Fruit fly (Drosophila melanogaster) whole organism, embryonic: ENCODE results near the gene unc-13.
A peak's percentile ranks its signal among the peaks of the same experiment; 100 is the strongest.

ENCODE experiments used
- Abd-B ChIP-seq: fragments of 200-800 bp; sonication (Bioruptor generic); optimal IDR thresholded peaks from 2 replicates; lab custom pipeline; 2018; ENCODE audit warnings: missing biosample characterization, mild to moderate bottlenecking, missing genetic modification characterization, moderate library complexity
- Atf3 ChIP-seq: fragments of 200-800 bp; sonication (Bioruptor generic); optimal IDR thresholded peaks from 3 replicates; lab custom pipeline; 2016; ENCODE audit warnings: missing biosample characterization, missing genetic modification characterization
- Atf6 ChIP-seq: fragments of 200-800 bp; sonication (Bioruptor generic); IDR thresholded peaks from 2 replicates; pipeline ENCODE4 v1.3.6; 2022; ENCODE audit warnings: missing biosample characterization, missing genetic modification characterization
- BEAF-32 ChIP-seq: fragments of 200-800 bp; sonication (Bioruptor generic); optimal IDR thresholded peaks from 3 replicates; lab custom pipeline; 2017; ENCODE audit warnings: missing biosample characterization, missing genetic modification characterization, mild to moderate bottlenecking, moderate library complexity, missing genetic modification reagents
- C15 ChIP-seq: fragments of 200-800 bp; sonication (Bioruptor generic); IDR thresholded peaks from 3 replicates; pipeline ENCODE4 v1.3.6; 2022; ENCODE audit warnings: missing biosample characterization, missing genetic modification characterization
- CG10565 ChIP-seq: fragments of 200-800 bp; sonication (Bioruptor generic); optimal IDR thresholded peaks from 3 replicates; lab custom pipeline; 2016; ENCODE audit warnings: missing biosample characterization, mild to moderate bottlenecking, missing genetic modification characterization
- CG12071 ChIP-seq: fragments of 200-800 bp; sonication (Bioruptor generic); optimal IDR thresholded peaks from 3 replicates; lab custom pipeline; 2018; ENCODE audit warnings: missing biosample characterization, mild to moderate bottlenecking, missing genetic modification characterization
- CG13296 ChIP-seq: fragments of 200-800 bp; sonication (Bioruptor generic); optimal IDR thresholded peaks from 3 replicates; lab custom pipeline; 2018; ENCODE audit warnings: missing biosample characterization, mild to moderate bottlenecking, missing genetic modification characterization
- CG14860 ChIP-seq: fragments of 200-800 bp; sonication (Bioruptor generic); IDR thresholded peaks from 3 replicates; pipeline ENCODE4 v1.3.6; 2022; ENCODE audit warnings: missing biosample characterization, missing genetic modification characterization; ENCODE audit not compliant: partially characterized antibody
- CG15011 ChIP-seq: fragments of 200-800 bp; sonication (Bioruptor generic); optimal IDR thresholded peaks from 3 replicates; lab custom pipeline; 2018; ENCODE audit warnings: missing biosample characterization, mild to moderate bottlenecking, missing genetic modification characterization
- CG17802 ChIP-seq: fragments of 200-800 bp; sonication (Bioruptor generic); optimal IDR thresholded peaks from 2 replicates; lab custom pipeline; 2018; ENCODE audit warnings: missing biosample characterization, mild to moderate bottlenecking, missing genetic modification characterization, moderate library complexity
- CG17829 ChIP-seq: fragments of 200-800 bp; optimal IDR thresholded peaks from 2 replicates; lab custom pipeline; 2019; ENCODE audit warnings: missing biosample characterization, mild to moderate bottlenecking, missing genetic modification characterization, moderate library complexity
- CG1832 ChIP-seq: fragments of 200-800 bp; sonication (Bioruptor generic); optimal IDR thresholded peaks from 2 replicates; lab custom pipeline; 2017; ENCODE audit warnings: missing biosample characterization, mild to moderate bottlenecking, missing genetic modification characterization, inconsistent platforms
- CG2120 ChIP-seq: fragments of 200-800 bp; sonication (Bioruptor generic); optimal IDR thresholded peaks from 3 replicates; lab custom pipeline; 2016; ENCODE audit warnings: missing biosample characterization, missing genetic modification characterization
- CG2202 ChIP-seq: fragments of 200-800 bp; sonication (Bioruptor generic); optimal IDR thresholded peaks from 2 replicates; lab custom pipeline; 2018; ENCODE audit warnings: missing biosample characterization, mild to moderate bottlenecking, missing genetic modification characterization
- CG31388 ChIP-seq: fragments of 200-800 bp; sonication (Bioruptor generic); optimal IDR thresholded peaks from 2 replicates; lab custom pipeline; 2016; ENCODE audit warnings: missing biosample characterization, missing genetic modification characterization
- CG34422 ChIP-seq: fragments of 200-800 bp; sonication (Bioruptor generic); IDR thresholded peaks from 3 replicates; pipeline ENCODE4 v1.3.6; 2022; ENCODE audit warnings: missing biosample characterization, missing genetic modification characterization
- CG3995 ChIP-seq: fragments of 200-800 bp; sonication (Bioruptor generic); optimal IDR thresholded peaks from 3 replicates; lab custom pipeline; 2016; ENCODE audit warnings: missing biosample characterization, missing genetic modification characterization
- CG4360 ChIP-seq: fragments of 200-800 bp; sonication (Bioruptor generic); IDR thresholded peaks from 2 replicates; pipeline ENCODE4 v1.3.6; 2022; ENCODE audit warnings: missing biosample characterization, missing genetic modification characterization
- CG4854 ChIP-seq: fragments of 200-800 bp; sonication (Bioruptor generic); optimal IDR thresholded peaks from 2 replicates; lab custom pipeline; 2016; ENCODE audit warnings: missing biosample characterization, missing genetic modification characterization, inconsistent platforms
- CG6683 ChIP-seq: fragments of 200-800 bp; sonication (Bioruptor generic); optimal IDR thresholded peaks from 2 replicates; lab custom pipeline; 2017; ENCODE audit warnings: missing biosample characterization, mild to moderate bottlenecking, missing genetic modification characterization, missing genetic modification reagents
- CG8281 ChIP-seq: fragments of 200-800 bp; sonication (Bioruptor generic); optimal IDR thresholded peaks from 2 replicates; lab custom pipeline; 2018; ENCODE audit warnings: missing biosample characterization, mild to moderate bottlenecking, missing genetic modification characterization, moderate library complexity
- CG8944 ChIP-seq: fragments of 200-800 bp; sonication (Bioruptor generic); optimal IDR thresholded peaks from 3 replicates; lab custom pipeline; 2016; ENCODE audit warnings: missing biosample characterization, missing genetic modification characterization
- CG9727 ChIP-seq: fragments of 200-800 bp; sonication (Bioruptor generic); optimal IDR thresholded peaks from 3 replicates; lab custom pipeline; 2017; ENCODE audit warnings: missing biosample characterization, mild to moderate bottlenecking, missing genetic modification characterization
- Mad ChIP-seq: fragments of 200-800 bp; sonication (Bioruptor generic); optimal IDR thresholded peaks from 2 replicates; lab custom pipeline; 2016; ENCODE audit warnings: missing biosample characterization, missing genetic modification characterization
- NC2α ChIP-seq: fragments of 200-800 bp; sonication (Bioruptor generic); optimal IDR thresholded peaks from 2 replicates; lab custom pipeline; 2016; ENCODE audit warnings: missing biosample characterization, missing genetic modification characterization
- NK7.1 ChIP-seq: fragments of 200-800 bp; sonication (Bioruptor generic); optimal IDR thresholded peaks from 3 replicates; lab custom pipeline; 2016; ENCODE audit warnings: missing biosample characterization, missing genetic modification characterization
- corto ChIP-seq: fragments of 200-800 bp; sonication (Bioruptor generic); optimal IDR thresholded peaks from 2 replicates; lab custom pipeline; 2016; ENCODE audit warnings: missing biosample characterization, mild to moderate bottlenecking, missing genetic modification characterization, moderate library complexity
- dati ChIP-seq: fragments of 200-800 bp; sonication (Bioruptor generic); IDR thresholded peaks from 2 replicates; pipeline ENCODE4 v1.3.6; 2022; ENCODE audit warnings: missing biosample characterization, missing genetic modification characterization
- dmrt99B ChIP-seq: fragments of 200-800 bp; sonication (Bioruptor generic); optimal IDR thresholded peaks from 2 replicates; lab custom pipeline; 2018; ENCODE audit warnings: missing biosample characterization, mild to moderate bottlenecking, missing genetic modification characterization, moderate library complexity
- fd3F ChIP-seq: fragments of 200-800 bp; sonication (Bioruptor generic); optimal IDR thresholded peaks from 2 replicates; lab custom pipeline; 2018; ENCODE audit warnings: missing biosample characterization, mild to moderate bottlenecking, missing genetic modification characterization, moderate library complexity
- gcm2 ChIP-seq: fragments of 200-800 bp; sonication (Bioruptor generic); optimal IDR thresholded peaks from 2 replicates; lab custom pipeline; 2016; ENCODE audit warnings: missing biosample characterization, missing genetic modification characterization
- gsb ChIP-seq: fragments of 200-800 bp; sonication (Bioruptor generic); IDR thresholded peaks from 2 replicates; pipeline ENCODE4 v1.3.6; 2022; ENCODE audit warnings: missing biosample characterization, missing genetic modification characterization
- kni ChIP-seq: fragments of 200-800 bp; sonication (Bioruptor generic); optimal IDR thresholded peaks from 3 replicates; lab custom pipeline; 2017; ENCODE audit warnings: mild to moderate bottlenecking, missing biosample characterization, missing genetic modification reagents, missing genetic modification characterization
- knrl ChIP-seq: fragments of 200-800 bp; sonication (Bioruptor generic); IDR thresholded peaks from 3 replicates; pipeline ENCODE4 v1.3.6; 2022; ENCODE audit warnings: missing biosample characterization, missing genetic modification characterization; ENCODE audit not compliant: partially characterized antibody
- nerfin-1 ChIP-seq: fragments of 200-800 bp; sonication (Bioruptor generic); optimal IDR thresholded peaks from 3 replicates; lab custom pipeline; 2019; ENCODE audit warnings: missing biosample characterization, mild to moderate bottlenecking, missing genetic modification characterization, moderate library complexity
- nerfin-2 ChIP-seq: fragments of 200-800 bp; sonication (Bioruptor generic); IDR thresholded peaks from 2 replicates; pipeline ENCODE4 v1.3.6; 2022; ENCODE audit warnings: missing biosample characterization, missing genetic modification characterization; ENCODE audit not compliant: partially characterized antibody
- onecut ChIP-seq: fragments of 200-800 bp; sonication (Bioruptor generic); IDR thresholded peaks from 2 replicates; pipeline ENCODE4 v1.3.6; 2022; ENCODE audit warnings: missing biosample characterization, missing genetic modification characterization
- org-1 ChIP-seq: fragments of 200-800 bp; sonication (Bioruptor generic); optimal IDR thresholded peaks from 2 replicates; lab custom pipeline; 2017; ENCODE audit warnings: missing biosample characterization, missing genetic modification characterization
- p53 ChIP-seq: fragments of 200-800 bp; sonication (Bioruptor generic); optimal IDR thresholded peaks from 2 replicates; lab custom pipeline; 2016; ENCODE audit warnings: missing biosample characterization, missing genetic modification characterization
- pfk ChIP-seq: fragments of 200-800 bp; sonication (Bioruptor generic); optimal IDR thresholded peaks from 2 replicates; lab custom pipeline; 2018; ENCODE audit warnings: missing biosample characterization, mild to moderate bottlenecking, missing genetic modification characterization, moderate library complexity
- pzg ChIP-seq: fragments of 200-800 bp; sonication (Bioruptor generic); optimal IDR thresholded peaks from 3 replicates; lab custom pipeline; 2018; ENCODE audit warnings: missing biosample characterization, mild to moderate bottlenecking, missing genetic modification characterization, moderate library complexity
- ranshi ChIP-seq: fragments of 200-800 bp; sonication (Bioruptor generic); IDR thresholded peaks from 2 replicates; pipeline ENCODE4 v1.3.6; 2022; ENCODE audit warnings: missing biosample characterization, missing genetic modification characterization
- row ChIP-seq: fragments of 200-800 bp; sonication (Bioruptor generic); IDR thresholded peaks from 3 replicates; pipeline ENCODE4 v1.3.6; 2022; ENCODE audit warnings: missing biosample characterization, missing genetic modification characterization
- sens ChIP-seq: fragments of 200-800 bp; sonication (Bioruptor generic); peaks from one replicate; lab custom pipeline; 2016; ENCODE audit warnings: missing biosample characterization, missing genetic modification characterization
- sisA ChIP-seq: fragments of 200-800 bp; sonication (Bioruptor generic); IDR thresholded peaks from 2 replicates; pipeline ENCODE4 v1.3.6; 2022; ENCODE audit warnings: missing biosample characterization, missing genetic modification characterization
- sna ChIP-seq: fragments of 200-800 bp; sonication (Bioruptor generic); IDR thresholded peaks from 2 replicates; pipeline ENCODE4 v1.3.6; 2022; ENCODE audit warnings: missing biosample characterization, missing genetic modification characterization; ENCODE audit not compliant: partially characterized antibody
- sob ChIP-seq: fragments of 200-800 bp; sonication (Bioruptor generic); IDR thresholded peaks from 2 replicates; pipeline ENCODE4 v1.3.6; 2022; ENCODE audit warnings: missing biosample characterization, missing genetic modification characterization
- trem ChIP-seq: fragments of 200-800 bp; optimal IDR thresholded peaks from 3 replicates; lab custom pipeline; 2019; ENCODE audit warnings: missing biosample characterization, mild to moderate bottlenecking, missing genetic modification characterization, moderate library complexity
- tup ChIP-seq: fragments of 200-800 bp; sonication (Bioruptor generic); optimal IDR thresholded peaks from 2 replicates; lab custom pipeline; 2016; ENCODE audit warnings: missing biosample characterization, mild to moderate bottlenecking, missing genetic modification characterization, moderate library complexity
- wek ChIP-seq: fragments of 200-800 bp; sonication (Bioruptor generic); optimal IDR thresholded peaks from 3 replicates; lab custom pipeline; 2018; ENCODE audit warnings: missing biosample characterization, mild to moderate bottlenecking, missing genetic modification characterization, moderate library complexity

unc-13 gene

DNA sequence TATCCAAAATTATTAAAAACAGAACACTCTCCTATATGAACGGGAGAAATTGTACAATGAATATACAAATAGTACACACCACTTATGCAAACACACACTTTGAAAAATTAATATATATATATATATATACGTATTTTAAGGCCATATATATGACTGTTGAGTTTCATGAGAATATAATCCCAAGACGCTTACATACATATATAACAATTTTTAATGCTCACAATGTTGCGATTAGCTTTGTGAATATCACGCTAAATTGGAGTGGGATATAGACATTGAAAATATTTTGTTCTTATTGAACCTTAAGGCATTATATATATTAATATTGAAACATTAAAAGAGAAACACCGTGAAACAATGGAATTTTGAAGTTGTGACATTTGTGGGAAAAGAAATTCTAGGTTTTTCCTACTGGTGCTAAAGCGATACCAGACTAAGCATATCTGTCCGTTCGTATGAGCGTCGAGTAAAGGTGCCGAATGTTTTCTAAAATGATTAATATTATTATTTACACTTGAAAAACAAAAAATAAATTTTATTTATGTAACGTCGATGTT lies 46.0 kb upstream of the unc-13 start, which contains the start of gene 4E-T (continued):
- TF ChIP-seq CG3995 (peak; percentile 37), CG1832 (GFP tag; lab: Kevin White, UChicago) (no peak), CG31388 (no peak), sna (no peak), BEAF-32 (GFP tag; lab: Kevin White, UChicago) (peak; percentile 21), CG6683 (no peak), CG8281 (no peak), CG17829 (no peak), CG10565 (GFP tag; lab: Kevin White, UChicago) (no peak), gsb (GFP tag; lab: Robert Waterston, UW) (no peak), NK7.1 (GFP tag; lab: Kevin White, UChicago) (no peak), Atf3 (no peak), CG8944 (GFP tag; lab: Kevin White, UChicago) (no peak), nerfin-2 (GFP tag; lab: Robert Waterston, UW) (no peak), ranshi (GFP tag; lab: Robert Waterston, UW) (no peak), CG14860 (GFP tag; lab: Robert Waterston, UW) (no peak), CG13296 (GFP tag; lab: Kevin White, UChicago) (no peak), gcm2 (GFP tag; lab: Kevin White, UChicago) (no peak), tup (GFP tag; lab: Kevin White, UChicago) (no peak), corto (GFP tag; lab: Kevin White, UChicago) (no peak), CG17802 (tag; lab: Kevin White, UChicago) (peak; percentile 99), CG2202 (tag; lab: Kevin White, UChicago) (no peak), sens (peak; percentile 56), kni (GFP tag; lab: Kevin White, UChicago) (no peak), CG4360 (GFP tag; lab: Robert Waterston, UW) (no peak), trem (no peak), sob (GFP tag; lab: Robert Waterston, UW) (no peak), sisA (GFP tag; lab: Robert Waterston, UW) (no peak), org-1 (GFP tag; lab: Kevin White, UChicago) (no peak), CG12071 (GFP tag; lab: Kevin White, UChicago) (no peak), Atf6 (GFP tag; lab: Robert Waterston, UW) (no peak), CG9727 (GFP tag; lab: Kevin White, UChicago) (no peak), CG34422 (no peak), nerfin-1 (tag; lab: Kevin White, UChicago) (no peak), wek (GFP tag; lab: Kevin White, UChicago) (no peak), CG2120 (no peak), CG4854 (no peak), Mad (no peak), knrl (GFP tag; lab: Robert Waterston, UW) (no peak), C15 (GFP tag; lab: Robert Waterston, UW) (no peak), fd3F (GFP tag; lab: Kevin White, UChicago) (no peak), row (GFP tag; lab: Robert Waterston, UW) (peak; percentile 88), pfk (GFP tag; lab: Kevin White, UChicago) (peak; percentile 96), NC2α (GFP tag; lab: Kevin White, UChicago) (no peak), pzg (GFP tag; lab: Kevin White, UChicago) (peak; percentile 48), onecut (GFP tag; lab: Robert Waterston, UW) (no peak), CG15011 (GFP tag; lab: Kevin White, UChicago) (no peak), dmrt99B (tag; lab: Kevin White, UChicago) (no peak), Abd-B (GFP tag; lab: Kevin White, UChicago) (no peak), dati (GFP tag; lab: Robert Waterston, UW) (no peak), p53 (no peak)
